Worm (Caenorhabditis elegans): Measurements from ENCODE around the gene srm-3.

DNA sequence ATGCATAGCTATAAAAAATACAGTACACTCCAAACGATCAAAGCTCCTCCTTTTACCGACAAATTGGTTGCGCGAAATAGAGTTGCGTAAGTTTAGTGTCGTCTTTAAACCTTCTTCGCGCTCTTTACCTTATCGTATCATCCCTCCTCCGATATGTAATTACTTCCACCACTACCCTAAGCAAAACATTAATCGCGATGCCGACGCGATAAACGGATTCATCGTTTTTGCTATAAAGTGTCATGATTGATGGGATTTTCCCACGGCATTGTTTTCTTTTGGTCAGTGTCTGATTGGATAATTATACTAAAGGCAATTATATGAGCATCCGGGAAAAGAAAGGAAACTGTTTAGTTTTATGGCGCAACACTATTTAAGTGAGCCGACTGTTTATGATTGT is 29.9 kb upstream of the srm-3 start:
- TF ChIP-seq nhr-77 (tag; optimal IDR thresholded peaks at IDR 0.05) (no peak), unc-62 (GFP tag; optimal IDR thresholded peaks at IDR 0.05) (no peak), nhr-237 (tag; optimal IDR thresholded peaks at IDR 0.05) (no peak), blmp-1 (tag; optimal IDR thresholded peaks at IDR 0.05; ENCODE audit: insufficient read depth) (no peak), nhr-11 (tag; optimal IDR thresholded peaks at IDR 0.05) (no peak), dmd-4 (tag; optimal IDR thresholded peaks at IDR 0.05) (no peak), ztf-11 (tag; optimal IDR thresholded peaks at IDR 0.05) (no peak), F13H6.1 (tag; optimal IDR thresholded peaks at IDR 0.05) (no peak), lin-13 (GFP tag; optimal IDR thresholded peaks at IDR 0.05) (no peak), nhr-12 (tag; optimal IDR thresholded peaks at IDR 0.05) (no peak), nhr-10 (tag; optimal IDR thresholded peaks at IDR 0.05) (no peak)

All from whole organism, L2 larva.